Fruit fly (Drosophila melanogaster) whole organism: ENCODE results near the gene CTCF.

Experiments
- CG8478 ChIP-seq: fragments of >200 bp; optimal IDR thresholded peaks from 2 replicates; lab custom pipeline; 2018; ENCODE audit warnings: inconsistent platforms
- Dll ChIP-seq: fragments of >200 bp; optimal IDR thresholded peaks from 2 replicates; lab custom pipeline; 2017
- pan ChIP-seq: fragments of >200 bp; optimal IDR thresholded peaks from 2 replicates; lab custom pipeline; 2017
- psq ChIP-seq: fragments of >200 bp; optimal IDR thresholded peaks from 2 replicates; lab custom pipeline; 2017
- usp ChIP-seq: fragments of >200 bp; optimal IDR thresholded peaks from 2 replicates; lab custom pipeline; 2017; ENCODE audit warnings: missing biosample characterization, missing genetic modification characterization, mixed read lengths

DNA sequence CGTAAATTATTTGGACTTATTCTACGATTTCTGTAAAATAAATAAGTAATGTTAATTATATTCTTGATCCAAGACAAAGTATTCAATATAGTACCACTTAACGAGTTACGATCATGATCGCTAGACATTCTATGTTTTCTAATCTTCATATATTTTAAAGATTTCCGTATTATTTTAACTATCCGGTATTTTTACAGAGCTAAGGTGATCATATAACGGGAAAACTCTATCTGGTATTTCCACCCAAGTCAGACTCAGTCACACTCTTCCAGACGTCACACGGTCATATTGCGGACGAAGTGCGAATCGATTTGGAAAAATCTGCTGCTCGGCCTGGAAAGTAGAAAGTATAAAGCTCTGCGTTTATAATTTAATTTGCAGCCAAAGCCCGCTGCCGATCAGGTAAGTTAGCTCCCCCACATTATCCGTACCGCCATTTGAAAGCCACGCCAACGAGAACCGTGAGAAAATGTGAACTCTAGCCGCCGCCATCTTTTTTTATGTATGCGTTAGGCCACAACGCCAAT is 17.2 kb downstream of the CTCF start, which contains the start of the genes lark and eco:
- no peak for TF ChIP-seq CG8478 (lab: Kevin White, UChicago)
- no peak for TF ChIP-seq psq
- no peak for TF ChIP-seq Dll (lab: Kevin White, UChicago)
- TF ChIP-seq pan (lab: Kevin White, UChicago): no peak
- TF ChIP-seq usp (GFP tag; lab: Kevin White, UChicago): no peak
